Fruit fly (Drosophila melanogaster) whole organism, embryonic: Measurements from ENCODE around the gene Ant2.

Source experiments
- Abd-B ChIP-seq: fragments of 200-800 bp; sonication (Bioruptor generic); optimal IDR thresholded peaks from 2 replicates; lab custom pipeline; 2018; ENCODE audit warnings: missing biosample characterization, mild to moderate bottlenecking, missing genetic modification characterization, moderate library complexity
- CG10462 ChIP-seq: fragments of 200-800 bp; sonication (Bioruptor generic); optimal IDR thresholded peaks from 2 replicates; lab custom pipeline; 2016; ENCODE audit warnings: missing biosample characterization, missing genetic modification characterization
- CG12769 ChIP-seq: fragments of 200-800 bp; sonication (Bioruptor generic); optimal IDR thresholded peaks from 2 replicates; lab custom pipeline; 2019; ENCODE audit warnings: missing biosample characterization, mild to moderate bottlenecking, missing genetic modification characterization, moderate library complexity
- CG12942 ChIP-seq: fragments of 200-800 bp; sonication (Bioruptor generic); optimal IDR thresholded peaks from 3 replicates; lab custom pipeline; 2016; ENCODE audit warnings: missing biosample characterization, missing genetic modification characterization
- CG13624 ChIP-seq: fragments of 200-800 bp; sonication (Bioruptor generic); optimal IDR thresholded peaks from 2 replicates; lab custom pipeline; 2016; ENCODE audit warnings: missing biosample characterization, missing genetic modification characterization
- CG15479 ChIP-seq: fragments of 200-800 bp; sonication (Bioruptor generic); optimal IDR thresholded peaks from 3 replicates; lab custom pipeline; 2019; ENCODE audit warnings: missing biosample characterization, mild to moderate bottlenecking, missing genetic modification characterization, moderate library complexity
- CG15514 ChIP-seq: fragments of 200-800 bp; sonication (Bioruptor generic); optimal IDR thresholded peaks from 3 replicates; lab custom pipeline; 2017; ENCODE audit warnings: missing biosample characterization, missing genetic modification characterization, mild to moderate bottlenecking, moderate library complexity, missing genetic modification reagents
- CG17186 ChIP-seq: fragments of 200-800 bp; sonication (Bioruptor generic); optimal IDR thresholded peaks from 3 replicates; lab custom pipeline; 2017; ENCODE audit warnings: missing biosample characterization, missing genetic modification reagents, missing genetic modification characterization
- CG17612 ChIP-seq: fragments of 200-800 bp; sonication (Bioruptor generic); IDR thresholded peaks from 2 replicates; pipeline ENCODE4 v1.3.6; 2022; ENCODE audit warnings: missing biosample characterization, missing genetic modification characterization
- CG2678 ChIP-seq: fragments of 200-800 bp; sonication (Bioruptor generic); optimal IDR thresholded peaks from 3 replicates; lab custom pipeline; 2019; ENCODE audit warnings: missing biosample characterization, mild to moderate bottlenecking, missing genetic modification characterization, moderate library complexity
- CG2712 ChIP-seq: fragments of 200-800 bp; optimal IDR thresholded peaks from 3 replicates; lab custom pipeline; 2019; ENCODE audit warnings: missing biosample characterization, mild to moderate bottlenecking, missing genetic modification characterization, moderate library complexity
- CG3847 ChIP-seq: fragments of 200-800 bp; sonication (Bioruptor generic); IDR thresholded peaks from 2 replicates; pipeline ENCODE4 v1.3.6; 2022; ENCODE audit warnings: missing biosample characterization, missing genetic modification characterization
- CG7786 ChIP-seq: fragments of 200-800 bp; sonication (Bioruptor generic); optimal IDR thresholded peaks from 2 replicates; lab custom pipeline; 2016; ENCODE audit warnings: missing biosample characterization, missing genetic modification characterization
- CG9215 ChIP-seq: fragments of 200-800 bp; sonication (Bioruptor generic); IDR thresholded peaks from 2 replicates; pipeline ENCODE4 v1.3.6; 2022; ENCODE audit warnings: missing biosample characterization, missing genetic modification characterization
- CTCF ChIP-seq: fragments of 200-800 bp; sonication (Bioruptor generic); optimal IDR thresholded peaks from 2 replicates; lab custom pipeline; 2017; ENCODE audit warnings: missing biosample characterization, mild to moderate bottlenecking, missing genetic modification characterization, moderate library complexity
- CrebB ChIP-seq: fragments of 200-800 bp; sonication (Bioruptor generic); optimal IDR thresholded peaks from 3 replicates; lab custom pipeline; 2018; ENCODE audit warnings: missing biosample characterization, mild to moderate bottlenecking, missing genetic modification characterization
- D19B ChIP-seq: fragments of 200-800 bp; sonication (Bioruptor generic); optimal IDR thresholded peaks from 2 replicates; lab custom pipeline; 2017; ENCODE audit warnings: missing biosample characterization, mild to moderate bottlenecking, missing genetic modification characterization
- Dip3 ChIP-seq: fragments of 200-800 bp; sonication (Bioruptor generic); optimal IDR thresholded peaks from 3 replicates; lab custom pipeline; 2016; ENCODE audit warnings: missing biosample characterization, missing genetic modification characterization
- Doc3 ChIP-seq: fragments of 200-800 bp; sonication (Bioruptor generic); IDR thresholded peaks from 3 replicates; pipeline ENCODE4 v1.3.6; 2022; ENCODE audit warnings: missing biosample characterization, missing genetic modification characterization; ENCODE audit not compliant: partially characterized antibody
- H15 ChIP-seq: fragments of 200-800 bp; sonication (Bioruptor generic); IDR thresholded peaks from 3 replicates; pipeline ENCODE4 v1.3.6; 2022; ENCODE audit warnings: missing biosample characterization, missing genetic modification characterization
- MTF-1 ChIP-seq: fragments of 200-800 bp; sonication (Bioruptor generic); optimal IDR thresholded peaks from 2 replicates; lab custom pipeline; 2018; ENCODE audit warnings: missing biosample characterization, mild to moderate bottlenecking, missing genetic modification characterization, borderline replicate concordance
- Ravus ChIP-seq: fragments of 200-800 bp; sonication (Bioruptor generic); IDR thresholded peaks from 2 replicates; pipeline ENCODE4 v1.3.6; 2022; ENCODE audit warnings: missing biosample characterization, missing genetic modification characterization
- Sry-β ChIP-seq: fragments of 200-800 bp; sonication (Bioruptor generic); optimal IDR thresholded peaks from 2 replicates; lab custom pipeline; 2018; ENCODE audit warnings: missing biosample characterization, mild to moderate bottlenecking, missing genetic modification characterization, moderate library complexity
- Ssrp ChIP-seq: fragments of 200-800 bp; sonication (Bioruptor generic); optimal IDR thresholded peaks from 2 replicates; lab custom pipeline; 2018; ENCODE audit warnings: missing biosample characterization, mild to moderate bottlenecking, missing genetic modification characterization, moderate library complexity
- TFAM ChIP-seq: fragments of 200-800 bp; sonication (Bioruptor generic); optimal IDR thresholded peaks from 2 replicates; lab custom pipeline; 2017; ENCODE audit warnings: missing biosample characterization, missing genetic modification characterization, inconsistent platforms
- Taf1 ChIP-seq: fragments of 200-800 bp; sonication (Bioruptor generic); IDR thresholded peaks from 2 replicates; pipeline ENCODE4 v1.3.6; 2022; ENCODE audit warnings: missing biosample characterization, missing genetic modification characterization
- ab ChIP-seq: fragments of 200-800 bp; sonication (Bioruptor generic); optimal IDR thresholded peaks from 2 replicates; lab custom pipeline; 2016; ENCODE audit warnings: missing biosample characterization, missing genetic modification characterization
- bigmax ChIP-seq: fragments of 200-800 bp; sonication (Bioruptor generic); optimal IDR thresholded peaks from 2 replicates; lab custom pipeline; 2018; ENCODE audit warnings: missing biosample characterization, mild to moderate bottlenecking, missing genetic modification characterization
- chinmo ChIP-seq: fragments of 200-800 bp; sonication (Bioruptor generic); IDR thresholded peaks from 4 replicates; pipeline ENCODE4 v1.3.6; 2022; ENCODE audit warnings: missing biosample characterization, missing genetic modification characterization; ENCODE audit not compliant: partially characterized antibody
- croc ChIP-seq: fragments of 200-800 bp; sonication (Bioruptor generic); conservative IDR thresholded peaks from 3 replicates; pipeline ENCODE4 v1.3.6; 2022; ENCODE audit warnings: missing biosample characterization, missing genetic modification characterization
- da ChIP-seq: fragments of 200-800 bp; sonication (Bioruptor generic); optimal IDR thresholded peaks from 2 replicates; lab custom pipeline; 2016; ENCODE audit warnings: missing biosample characterization, missing genetic modification characterization
- ems ChIP-seq: fragments of 200-800 bp; sonication (Bioruptor generic); optimal IDR thresholded peaks from 3 replicates; lab custom pipeline; 2016; ENCODE audit warnings: missing biosample characterization, missing genetic modification characterization
- grn ChIP-seq: fragments of 200-800 bp; sonication (Bioruptor generic); optimal IDR thresholded peaks from 3 replicates; lab custom pipeline; 2017; ENCODE audit warnings: missing biosample characterization, missing genetic modification characterization
- kah ChIP-seq: fragments of 200-800 bp; sonication (Bioruptor generic); optimal IDR thresholded peaks from 2 replicates; lab custom pipeline; 2018; ENCODE audit warnings: missing biosample characterization, mild to moderate bottlenecking, missing genetic modification characterization
- kni ChIP-seq: fragments of 200-800 bp; sonication (Bioruptor generic); optimal IDR thresholded peaks from 3 replicates; lab custom pipeline; 2017; ENCODE audit warnings: mild to moderate bottlenecking, missing biosample characterization, missing genetic modification reagents, missing genetic modification characterization
- mam ChIP-seq: fragments of 200-800 bp; sonication (Bioruptor generic); optimal IDR thresholded peaks from 3 replicates; lab custom pipeline; 2016; ENCODE audit warnings: missing biosample characterization, missing genetic modification characterization
- nom ChIP-seq: fragments of 200-800 bp; sonication (Bioruptor generic); optimal IDR thresholded peaks from 2 replicates; lab custom pipeline; 2017; ENCODE audit warnings: missing biosample characterization, missing genetic modification characterization, mild to moderate bottlenecking, moderate library complexity, missing genetic modification reagents
- pan ChIP-seq, 4 experiments: fragments of >200 bp in 3 of 4; fragments of 200-800 bp in 1 of 4; sonication (Bioruptor generic) in 1 of 4; optimal IDR thresholded peaks in 3 of 4; IDR thresholded peaks in 1 of 4; 2 replicates each; pipeline versions ENCODE4 v1.3.6 to Lab custom; 2017 to 2022; ENCODE audit warnings: missing biosample characterization in 2 of 4, missing genetic modification characterization in 2 of 4, mixed read lengths in 1 of 4
- pb ChIP-seq: fragments of 200-800 bp; sonication (Bioruptor generic); optimal IDR thresholded peaks from 3 replicates; lab custom pipeline; 2016; ENCODE audit warnings: missing biosample characterization, missing genetic modification characterization
- pita ChIP-seq: fragments of 200-800 bp; sonication (Bioruptor generic); optimal IDR thresholded peaks from 2 replicates; lab custom pipeline; 2017; ENCODE audit warnings: missing biosample characterization, mild to moderate bottlenecking, missing genetic modification characterization
- ranshi ChIP-seq: fragments of 200-800 bp; sonication (Bioruptor generic); IDR thresholded peaks from 2 replicates; pipeline ENCODE4 v1.3.6; 2022; ENCODE audit warnings: missing biosample characterization, missing genetic modification characterization
- rib ChIP-seq: fragments of 200-800 bp; sonication (Bioruptor generic); IDR thresholded peaks from 2 replicates; pipeline ENCODE4 v1.3.6; 2022; ENCODE audit warnings: missing biosample characterization, missing genetic modification characterization
- scrt ChIP-seq: fragments of 200-800 bp; sonication (Bioruptor generic); optimal IDR thresholded peaks from 2 replicates; lab custom pipeline; 2018; ENCODE audit warnings: missing biosample characterization, mild to moderate bottlenecking, missing genetic modification characterization, moderate library complexity
- sens ChIP-seq: fragments of 200-800 bp; sonication (Bioruptor generic); peaks from one replicate; lab custom pipeline; 2016; ENCODE audit warnings: missing biosample characterization, missing genetic modification characterization
- tgo ChIP-seq: fragments of 200-800 bp; sonication (Bioruptor generic); IDR thresholded peaks from 3 replicates; pipeline ENCODE4 v1.3.6; 2022; ENCODE audit warnings: missing biosample characterization, missing genetic modification characterization
- tup ChIP-seq: fragments of 200-800 bp; sonication (Bioruptor generic); optimal IDR thresholded peaks from 2 replicates; lab custom pipeline; 2016; ENCODE audit warnings: missing biosample characterization, mild to moderate bottlenecking, missing genetic modification characterization, moderate library complexity
- wdn ChIP-seq: fragments of 200-800 bp; sonication (Bioruptor generic); IDR thresholded peaks from 2 replicates; pipeline ENCODE4 v1.3.6; 2022; ENCODE audit warnings: missing biosample characterization, missing genetic modification characterization
- z ChIP-seq: fragments of 200-800 bp; sonication (Bioruptor generic); IDR thresholded peaks from 3 replicates; pipeline ENCODE4 v1.3.6; 2022; ENCODE audit warnings: missing biosample characterization, missing genetic modification characterization
- zen2 ChIP-seq: fragments of 200-800 bp; sonication (Bioruptor generic); IDR thresholded peaks from 3 replicates; pipeline ENCODE4 v1.3.6; 2022; ENCODE audit warnings: missing biosample characterization, missing genetic modification characterization; ENCODE audit not compliant: partially characterized antibody
- zf30C ChIP-seq: fragments of 200-800 bp; sonication (Bioruptor generic); optimal IDR thresholded peaks from 3 replicates; lab custom pipeline; 2018; ENCODE audit warnings: missing biosample characterization, mild to moderate bottlenecking, missing genetic modification characterization

The Ant2 gene

DNA sequence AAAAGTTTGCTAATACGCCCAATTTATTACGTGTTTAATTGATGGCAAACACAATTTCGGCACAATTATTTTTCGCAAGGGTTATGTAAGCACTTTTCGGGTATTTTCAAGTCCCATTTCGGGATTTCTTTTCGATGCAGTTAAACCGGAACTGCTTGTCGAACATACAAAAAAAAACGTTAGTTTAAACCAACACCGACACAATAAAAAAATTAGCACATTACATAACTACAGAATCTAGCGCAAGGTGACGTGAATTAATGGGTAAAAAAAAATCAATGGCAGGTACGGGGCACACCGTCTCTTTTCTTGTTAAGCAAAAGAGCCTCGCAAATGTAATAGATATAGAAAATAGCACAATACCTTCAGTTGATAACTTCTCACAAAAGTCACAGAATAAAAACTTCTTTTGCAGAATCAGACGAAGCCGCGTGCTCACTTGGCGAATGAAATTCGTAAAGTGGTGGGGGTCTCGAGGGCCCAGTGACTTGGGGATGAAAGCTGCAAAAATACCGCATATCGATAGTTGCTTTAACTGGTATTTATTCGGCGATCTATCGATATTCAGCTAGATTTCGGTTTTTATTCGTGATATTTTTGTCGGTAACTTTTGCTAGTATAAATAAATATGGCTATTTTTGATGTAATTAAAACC lies at the start of gene Ant2, which contains the start of gene sesB:
Ant2 (minus strand) TSS at position 465 of the 655 bp plus-strand sequence.
sesB (minus strand) TSS at position 516 of the 655 bp plus-strand sequence.
- TF ChIP-seq CTCF (no peak), mam (GFP tag; lab: Kevin White, UChicago) (no peak), Doc3 (peak; percentile 59), Ravus (GFP tag; lab: Robert Waterston, UW) (no peak), CG2712 (tag; lab: Kevin White, UChicago) (no peak), zen2 (no peak; the same call in 2 of the 3 replicates), tup (GFP tag; lab: Kevin White, UChicago) (no peak), CG17612 (GFP tag; lab: Robert Waterston, UW) (no peak), rib (GFP tag; lab: Robert Waterston, UW) (no peak), chinmo (GFP tag; lab: Robert Waterston, UW) (peak; percentile 39; the same call in 1 of the 4 replicates), CG10462 (GFP tag; lab: Kevin White, UChicago) (no peak), pita (GFP tag; lab: Kevin White, UChicago) (no peak), pb (GFP tag; lab: Kevin White, UChicago) (no peak), pan (optimal IDR thresholded peaks at IDR 0.05; lab: Kevin White, UChicago) (no peak), pan (GFP tag; optimal IDR thresholded peaks at IDR 0.05 in 1 of 2, IDR thresholded peaks at IDR 0.05 in 1 of 2) (no peak), CG17186 (GFP tag; lab: Kevin White, UChicago) (no peak), Taf1 (no peak), zf30C (GFP tag; lab: Kevin White, UChicago) (no peak), CG12769 (tag; lab: Kevin White, UChicago) (no peak), grn (no peak), bigmax (peak; percentile 30), ranshi (GFP tag; lab: Robert Waterston, UW) (no peak), scrt (GFP tag; lab: Kevin White, UChicago) (peak; percentile 5), wdn (GFP tag; lab: Robert Waterston, UW) (0 out of 2 replicates have a peak, but pooled peaks have one; percentile 12), CrebB (tag; lab: Kevin White, UChicago) (no peak), TFAM (GFP tag; lab: Kevin White, UChicago) (no peak), CG15479 (GFP tag; lab: Kevin White, UChicago) (no peak), tgo (GFP tag; lab: Robert Waterston, UW) (no peak), z (GFP tag; lab: Robert Waterston, UW) (no peak), CG7786 (no peak), kni (no peak), D19B (GFP tag; lab: Kevin White, UChicago) (no peak), MTF-1 (GFP tag; lab: Kevin White, UChicago) (no peak), H15 (GFP tag; lab: Robert Waterston, UW) (no peak), nom (GFP tag; lab: Kevin White, UChicago) (peak; percentile 13), CG12942 (GFP tag; lab: Kevin White, UChicago) (no peak), CG15514 (peak; percentile 43), Dip3 (GFP tag; lab: Kevin White, UChicago) (no peak), CG9215 (no peak), CG3847 (GFP tag; lab: Robert Waterston, UW) (no peak), kah (no peak), CG2678 (tag; lab: Kevin White, UChicago) (no peak), CG13624 (GFP tag; lab: Kevin White, UChicago) (no peak), ab (GFP tag; lab: Kevin White, UChicago) (no peak), Abd-B (no peak), sens (GFP tag; lab: Kevin White, UChicago) (peak; percentile 78), Sry-β (peak; percentile 46), croc (GFP tag; lab: Robert Waterston, UW) (no peak), da (no peak), Ssrp (tag; lab: Kevin White, UChicago) (no peak), ems (GFP tag; lab: Kevin White, UChicago) (no peak)
